Worm (Caenorhabditis elegans): Measurements from ENCODE around the gene lin-12.

DNA sequence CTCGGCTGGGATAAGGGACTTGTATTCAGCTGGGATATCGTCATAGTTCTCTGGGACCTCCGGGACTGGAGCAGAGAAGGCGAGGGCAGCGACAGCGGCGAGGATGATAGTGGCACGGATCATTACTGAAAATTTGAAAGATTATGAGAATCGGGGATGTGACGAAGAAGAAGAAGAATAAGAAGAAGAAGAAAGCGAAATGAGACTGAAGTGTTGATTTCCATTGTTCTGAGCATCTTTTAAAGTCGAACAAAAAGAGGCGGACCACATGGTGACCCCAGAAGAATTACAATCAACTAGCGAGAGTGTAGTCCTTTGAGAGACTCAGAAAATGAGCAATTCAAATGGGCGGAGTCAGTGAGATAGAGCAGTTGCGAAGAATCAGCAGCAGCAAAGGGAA is 9.8 kb upstream of the lin-12 start, which contains the start of gene far-1:
- TF ChIP-seq nfya-1 (tag; optimal IDR thresholded peaks at IDR 0.05) = peak; percentile 23
- no peak for TF ChIP-seq pros-1 (tag; optimal IDR thresholded peaks at IDR 0.05)
- no peak for TF ChIP-seq sdc-2 (tag; optimal IDR thresholded peaks at IDR 0.05)
- no peak for TF ChIP-seq pha-4 (tag; optimal IDR thresholded peaks at IDR 0.05)
- no peak for TF ChIP-seq syd-9 (tag; optimal IDR thresholded peaks at IDR 0.05)
- no peak for TF ChIP-seq ceh-31 (tag; optimal IDR thresholded peaks at IDR 0.05)
- TF ChIP-seq pat-9 (tag; optimal IDR thresholded peaks at IDR 0.05) = no peak
- no peak for TF ChIP-seq pqm-1 (tag; optimal IDR thresholded peaks at IDR 0.05)
- TF ChIP-seq F13H6.1 (tag; optimal IDR thresholded peaks at IDR 0.05) = no peak
- no peak for TF ChIP-seq nhr-11 (tag; optimal IDR thresholded peaks at IDR 0.05)
- no peak for TF ChIP-seq madf-2 (tag; optimal IDR thresholded peaks at IDR 0.05)
- TF ChIP-seq ama-1 (optimal IDR thresholded peaks at IDR 0.05) = peak; percentile 74
- no peak for TF ChIP-seq ets-4 (tag; optimal IDR thresholded peaks at IDR 0.05)
- no peak for TF ChIP-seq fax-1 (tag; optimal IDR thresholded peaks at IDR 0.05)
